Worm (Caenorhabditis elegans) whole organism, L4/young adult: ENCODE measurements around the gene Y32F6A.4.

Experiments used
- dao-5 ChIP-seq: sonication (generic microtip); optimal IDR thresholded peaks from 2 replicates; lab custom pipeline; 2016; ENCODE audit warnings: missing genotype, missing genetic modification characterization, moderate library complexity, missing compliant biosample characterization
- him-1 ChIP-seq: sonication (generic microtip); optimal IDR thresholded peaks from 2 replicates; lab custom pipeline; 2016; ENCODE audit warnings: missing genotype, missing genetic modification reagents, missing genetic modification characterization, missing compliant biosample characterization

DNA sequence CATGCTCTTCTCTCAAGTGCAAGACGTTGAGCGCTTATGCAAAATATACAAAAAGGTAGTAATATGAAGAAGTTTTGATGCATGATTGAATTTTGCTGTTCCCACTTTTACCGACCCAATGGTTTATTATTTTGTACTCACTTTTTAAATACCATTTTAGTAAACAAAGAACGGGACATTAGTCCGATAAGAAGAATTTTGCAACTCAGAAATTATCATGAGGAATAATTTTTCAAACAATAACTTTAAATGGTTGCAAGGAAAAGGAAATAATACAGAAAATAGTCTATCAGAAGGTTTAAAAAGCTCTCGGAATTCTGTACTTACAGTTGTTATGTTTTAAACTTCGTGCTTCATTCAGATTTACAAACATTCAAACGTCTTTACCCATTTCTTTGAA, 19.3 kb downstream of the Y32F6A.4 start, which contains the start of gene F15H10.9:
- TF ChIP-seq him-1 (tag; lab: Kevin White, UChicago): no peak
- no peak for TF ChIP-seq dao-5 (tag; lab: Kevin White, UChicago)
